Worm (Caenorhabditis elegans) whole organism, L4 larva: ENCODE measurements around the gene F56F11.1.

Source experiments
- ceh-20 ChIP-seq: fragments of 200-800 bp; sonication (Bioruptor generic); IDR thresholded peaks from 2 replicates; pipeline ENCODE4 v1.3.6; 2022; ENCODE audit warnings: missing genetic modification reagents, missing genetic modification characterization, missing compliant biosample characterization
- dpl-1 ChIP-seq: fragments of 150-350 bp; optimal IDR thresholded peaks from 2 replicates; lab custom pipeline; 2014; ENCODE audit warnings: missing biosample characterization, missing genetic modification reagents, missing genetic modification characterization
- hlh-30 ChIP-seq: sonication (generic microtip); optimal IDR thresholded peaks from 2 replicates; lab custom pipeline; 2017; ENCODE audit warnings: antibody characterized with exemption, mild to moderate bottlenecking, missing genetic modification characterization, missing compliant biosample characterization; ENCODE audit not compliant: insufficient read depth
- nhr-237 ChIP-seq: sonication (generic microtip); optimal IDR thresholded peaks from 2 replicates; lab custom pipeline; 2017; ENCODE audit warnings: missing biosample characterization, missing genetic modification characterization
- skn-1 ChIP-seq: fragments of 150-350 bp; optimal IDR thresholded peaks from 2 replicates; lab custom pipeline; 2014; ENCODE audit warnings: missing biosample characterization, missing genetic modification characterization
- snpc-1.2 ChIP-seq: fragments of 200-800 bp; sonication (Bioruptor generic); IDR thresholded peaks from 2 replicates; pipeline ENCODE4 v1.3.6; 2022; ENCODE audit warnings: missing genetic modification reagents, missing genetic modification characterization, missing compliant biosample characterization
- snpc-4 ChIP-seq: fragments of 150-350 bp; optimal IDR thresholded peaks from 2 replicates; lab custom pipeline; 2014; ENCODE audit warnings: missing biosample characterization, missing genetic modification characterization
- unc-39 ChIP-seq: sonication (generic microtip); optimal IDR thresholded peaks from 2 replicates; lab custom pipeline; 2017; ENCODE audit warnings: missing biosample characterization, missing genetic modification characterization

DNA sequence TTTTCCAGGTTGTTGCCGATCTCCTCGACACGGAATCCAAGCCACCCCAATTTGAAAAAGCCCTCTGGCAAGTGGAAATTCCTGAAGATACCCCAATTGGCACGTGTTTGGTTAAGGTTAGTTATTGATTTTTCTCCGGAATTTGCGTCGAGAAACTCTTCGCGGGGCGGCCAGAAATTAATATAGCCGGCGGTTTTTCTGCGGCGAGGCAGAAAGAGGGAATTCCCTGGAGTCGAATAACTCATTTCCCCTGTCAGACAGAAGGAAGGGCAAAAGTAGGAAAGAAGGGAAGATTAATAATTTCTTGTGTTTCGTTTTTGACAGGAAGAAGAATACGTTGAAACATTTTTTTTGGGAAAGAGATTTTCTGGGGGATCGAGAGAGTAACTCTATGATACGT is 27.1 kb downstream of the F56F11.1 start:
- TF ChIP-seq hlh-30 (tag; lab: Kevin White, UChicago), result no peak
- no peak for TF ChIP-seq dpl-1 (GFP tag; lab: Kevin White, UChicago)
- no peak for TF ChIP-seq unc-39 (tag; lab: Kevin White, UChicago)
- TF ChIP-seq ceh-20 (GFP tag; lab: Robert Waterston, UW), result no peak
- TF ChIP-seq skn-1 (tag; lab: Kevin White, UChicago), result no peak
- no peak for TF ChIP-seq snpc-1.2
- no peak for TF ChIP-seq nhr-237
- no peak for TF ChIP-seq snpc-4 (tag; lab: Kevin White, UChicago)
